Fruit fly (Drosophila melanogaster) whole organism, embryonic: ENCODE measurements around the gene Ndfip.

ENCODE experiments used
- Atf3 ChIP-seq: fragments of 200-800 bp; sonication (Bioruptor generic); optimal IDR thresholded peaks from 3 replicates; lab custom pipeline; 2016; ENCODE audit warnings: missing biosample characterization, missing genetic modification characterization
- CG11560 ChIP-seq: fragments of 200-800 bp; sonication (Bioruptor generic); IDR thresholded peaks from 3 replicates; pipeline ENCODE4 v1.3.6; 2022; ENCODE audit warnings: missing biosample characterization, missing genetic modification characterization
- CG13894 ChIP-seq: fragments of 200-800 bp; sonication (Bioruptor generic); optimal IDR thresholded peaks from 3 replicates; lab custom pipeline; 2018; ENCODE audit warnings: missing biosample characterization, mild to moderate bottlenecking, missing genetic modification characterization, moderate library complexity
- CG15479 ChIP-seq: fragments of 200-800 bp; sonication (Bioruptor generic); optimal IDR thresholded peaks from 3 replicates; lab custom pipeline; 2019; ENCODE audit warnings: missing biosample characterization, mild to moderate bottlenecking, missing genetic modification characterization, moderate library complexity
- CG16863 ChIP-seq: fragments of 200-800 bp; sonication (Bioruptor generic); optimal IDR thresholded peaks from 3 replicates; lab custom pipeline; 2016; ENCODE audit warnings: missing biosample characterization, missing genetic modification characterization
- CG17912 ChIP-seq: fragments of 200-800 bp; sonication (Bioruptor generic); optimal IDR thresholded peaks from 2 replicates; lab custom pipeline; 2018; ENCODE audit warnings: missing biosample characterization, mild to moderate bottlenecking, missing genetic modification characterization
- CG18599 ChIP-seq: fragments of 200-800 bp; sonication (Bioruptor generic); optimal IDR thresholded peaks from 3 replicates; lab custom pipeline; 2017; ENCODE audit warnings: missing biosample characterization, missing genetic modification characterization, mild to moderate bottlenecking, moderate library complexity, missing genetic modification reagents
- CG2120 ChIP-seq: fragments of 200-800 bp; sonication (Bioruptor generic); optimal IDR thresholded peaks from 3 replicates; lab custom pipeline; 2016; ENCODE audit warnings: missing biosample characterization, missing genetic modification characterization
- CG2889 ChIP-seq: fragments of 200-800 bp; sonication (Bioruptor generic); IDR thresholded peaks from 3 replicates; pipeline ENCODE4 v1.3.6; 2022; ENCODE audit warnings: missing biosample characterization, missing genetic modification characterization
- CG33557 ChIP-seq: fragments of 200-800 bp; sonication (Bioruptor generic); optimal IDR thresholded peaks from 2 replicates; lab custom pipeline; 2019; ENCODE audit warnings: missing biosample characterization, mild to moderate bottlenecking, missing genetic modification characterization, moderate library complexity
- CG34422 ChIP-seq: fragments of 200-800 bp; sonication (Bioruptor generic); IDR thresholded peaks from 3 replicates; pipeline ENCODE4 v1.3.6; 2022; ENCODE audit warnings: missing biosample characterization, missing genetic modification characterization
- CG3726 ChIP-seq: fragments of 200-800 bp; sonication (Bioruptor generic); IDR thresholded peaks from 3 replicates; pipeline ENCODE4, ENCODE4 v1.3.6; 2022; ENCODE audit warnings: missing biosample characterization, missing genetic modification characterization
- CG3847 ChIP-seq: fragments of 200-800 bp; sonication (Bioruptor generic); IDR thresholded peaks from 2 replicates; pipeline ENCODE4 v1.3.6; 2022; ENCODE audit warnings: missing biosample characterization, missing genetic modification characterization
- CG4404 ChIP-seq: fragments of 200-800 bp; sonication (Bioruptor generic); IDR thresholded peaks from 2 replicates; pipeline ENCODE4 v1.3.6; 2022; ENCODE audit warnings: missing biosample characterization, missing genetic modification characterization
- CG4854 ChIP-seq: fragments of 200-800 bp; sonication (Bioruptor generic); optimal IDR thresholded peaks from 2 replicates; lab custom pipeline; 2016; ENCODE audit warnings: missing biosample characterization, missing genetic modification characterization, inconsistent platforms
- CG5245 ChIP-seq: fragments of 200-800 bp; sonication (Bioruptor generic); optimal IDR thresholded peaks from 3 replicates; lab custom pipeline; 2016; ENCODE audit warnings: missing biosample characterization, missing genetic modification characterization
- CG7372 ChIP-seq: fragments of 200-800 bp; sonication (Bioruptor generic); IDR thresholded peaks from 2 replicates; pipeline ENCODE4 v1.3.6; 2022; ENCODE audit warnings: missing biosample characterization, missing genetic modification characterization
- CG7556 ChIP-seq: fragments of 200-800 bp; sonication (Bioruptor generic); optimal IDR thresholded peaks from 2 replicates; lab custom pipeline; 2017; ENCODE audit warnings: missing biosample characterization, mild to moderate bottlenecking, missing genetic modification characterization
- CG7839 ChIP-seq: fragments of 200-800 bp; sonication (Bioruptor generic); optimal IDR thresholded peaks from 3 replicates; lab custom pipeline; 2018; ENCODE audit warnings: missing biosample characterization, mild to moderate bottlenecking, missing genetic modification characterization, moderate library complexity
- CG7963 ChIP-seq: fragments of 200-800 bp; sonication (Bioruptor generic); IDR thresholded peaks from 3 replicates; pipeline ENCODE4 v1.3.6; 2022; ENCODE audit warnings: missing biosample characterization, missing genetic modification characterization; ENCODE audit not compliant: partially characterized antibody
- CG9727 ChIP-seq: fragments of 200-800 bp; sonication (Bioruptor generic); optimal IDR thresholded peaks from 3 replicates; lab custom pipeline; 2017; ENCODE audit warnings: missing biosample characterization, mild to moderate bottlenecking, missing genetic modification characterization
- CrebB ChIP-seq: fragments of 200-800 bp; sonication (Bioruptor generic); optimal IDR thresholded peaks from 3 replicates; lab custom pipeline; 2018; ENCODE audit warnings: missing biosample characterization, mild to moderate bottlenecking, missing genetic modification characterization
- Dad ChIP-seq: fragments of 200-800 bp; sonication (Bioruptor generic); optimal IDR thresholded peaks from 3 replicates; lab custom pipeline; 2016; ENCODE audit warnings: missing biosample characterization, missing genetic modification characterization
- Deaf1 ChIP-seq: fragments of 200-800 bp; optimal IDR thresholded peaks from 3 replicates; lab custom pipeline; 2019; ENCODE audit warnings: missing biosample characterization, mild to moderate bottlenecking, missing genetic modification characterization, moderate library complexity
- ERR ChIP-seq: fragments of 200-800 bp; sonication (Bioruptor generic); optimal IDR thresholded peaks from 2 replicates; lab custom pipeline; 2016; ENCODE audit warnings: missing biosample characterization, missing genetic modification characterization
- HLH54F ChIP-seq: fragments of 200-800 bp; sonication (Bioruptor generic); optimal IDR thresholded peaks from 3 replicates; lab custom pipeline; 2016; ENCODE audit warnings: missing biosample characterization, missing genetic modification characterization
- Myb ChIP-seq: fragments of 200-800 bp; sonication (Bioruptor generic); optimal IDR thresholded peaks from 2 replicates; lab custom pipeline; 2016; ENCODE audit warnings: missing biosample characterization, missing genetic modification characterization
- Oli ChIP-seq: fragments of 200-800 bp; sonication (Bioruptor generic); optimal IDR thresholded peaks from 2 replicates; lab custom pipeline; 2018; ENCODE audit warnings: missing biosample characterization, mild to moderate bottlenecking, missing genetic modification characterization, moderate library complexity
- Opbp ChIP-seq: fragments of 200-800 bp; sonication (Bioruptor generic); IDR thresholded peaks from 3 replicates; pipeline ENCODE4 v1.3.6; 2022; ENCODE audit warnings: missing biosample characterization, missing genetic modification characterization; ENCODE audit not compliant: partially characterized antibody
- Ssrp ChIP-seq: fragments of 200-800 bp; sonication (Bioruptor generic); optimal IDR thresholded peaks from 2 replicates; lab custom pipeline; 2018; ENCODE audit warnings: missing biosample characterization, mild to moderate bottlenecking, missing genetic modification characterization, moderate library complexity
- Stat92E ChIP-seq, 3 experiments: fragments of >200 bp in 2 of 3; fragments of 200-800 bp in 1 of 3; sonication (Bioruptor generic) in 1 of 3; optimal IDR thresholded peaks; 2 replicates each; lab custom pipeline; 2017 to 2019; ENCODE audit warnings: missing biosample characterization in 3 of 3, missing genetic modification characterization in 3 of 3, mild to moderate bottlenecking in 1 of 3, moderate library complexity in 1 of 3
- Vsx1 ChIP-seq: fragments of 200-800 bp; sonication (Bioruptor generic); optimal IDR thresholded peaks from 2 replicates; lab custom pipeline; 2017; ENCODE audit warnings: missing biosample characterization, mild to moderate bottlenecking, missing genetic modification characterization, missing genetic modification reagents
- croc ChIP-seq: fragments of 200-800 bp; sonication (Bioruptor generic); conservative IDR thresholded peaks from 3 replicates; pipeline ENCODE4 v1.3.6; 2022; ENCODE audit warnings: missing biosample characterization, missing genetic modification characterization
- da ChIP-seq: fragments of 200-800 bp; sonication (Bioruptor generic); optimal IDR thresholded peaks from 2 replicates; lab custom pipeline; 2016; ENCODE audit warnings: missing biosample characterization, missing genetic modification characterization
- dati ChIP-seq: fragments of 200-800 bp; sonication (Bioruptor generic); IDR thresholded peaks from 2 replicates; pipeline ENCODE4 v1.3.6; 2022; ENCODE audit warnings: missing biosample characterization, missing genetic modification characterization
- ems ChIP-seq: fragments of 200-800 bp; sonication (Bioruptor generic); optimal IDR thresholded peaks from 3 replicates; lab custom pipeline; 2016; ENCODE audit warnings: missing biosample characterization, missing genetic modification characterization
- fd96Cb ChIP-seq: fragments of 200-800 bp; sonication (Bioruptor generic); optimal IDR thresholded peaks from 2 replicates; lab custom pipeline; 2018; ENCODE audit warnings: missing biosample characterization, mild to moderate bottlenecking, missing genetic modification characterization, moderate library complexity
- fru ChIP-seq: fragments of >200 bp; optimal IDR thresholded peaks from 2 replicates; lab custom pipeline; 2017
- gce ChIP-seq: fragments of 200-800 bp; sonication (Bioruptor generic); IDR thresholded peaks from 3 replicates; pipeline ENCODE4 v1.3.6; 2022; ENCODE audit warnings: missing biosample characterization, missing genetic modification characterization
- gro ChIP-seq: fragments of 200-800 bp; sonication (Bioruptor generic); optimal IDR thresholded peaks from 2 replicates; lab custom pipeline; 2016; ENCODE audit warnings: missing biosample characterization, missing genetic modification characterization
- gsb ChIP-seq: fragments of 200-800 bp; sonication (Bioruptor generic); IDR thresholded peaks from 2 replicates; pipeline ENCODE4 v1.3.6; 2022; ENCODE audit warnings: missing biosample characterization, missing genetic modification characterization
- jumu ChIP-seq: fragments of 200-800 bp; sonication (Bioruptor generic); optimal IDR thresholded peaks from 3 replicates; lab custom pipeline; 2016; ENCODE audit warnings: missing biosample characterization, missing genetic modification characterization
- lab ChIP-seq: fragments of 200-800 bp; sonication (Bioruptor generic); optimal IDR thresholded peaks from 3 replicates; lab custom pipeline; 2017; ENCODE audit warnings: missing biosample characterization, missing genetic modification characterization, mild to moderate bottlenecking, moderate library complexity, missing genetic modification reagents
- nmo ChIP-seq: fragments of 200-800 bp; sonication (Bioruptor generic); optimal IDR thresholded peaks from 2 replicates; lab custom pipeline; 2018; ENCODE audit warnings: missing biosample characterization, mild to moderate bottlenecking, missing genetic modification characterization, moderate library complexity
- nom ChIP-seq: fragments of 200-800 bp; sonication (Bioruptor generic); optimal IDR thresholded peaks from 2 replicates; lab custom pipeline; 2017; ENCODE audit warnings: missing biosample characterization, missing genetic modification characterization, mild to moderate bottlenecking, moderate library complexity, missing genetic modification reagents
- p53 ChIP-seq: fragments of 200-800 bp; sonication (Bioruptor generic); optimal IDR thresholded peaks from 2 replicates; lab custom pipeline; 2016; ENCODE audit warnings: missing biosample characterization, missing genetic modification characterization
- pfk ChIP-seq: fragments of 200-800 bp; sonication (Bioruptor generic); optimal IDR thresholded peaks from 2 replicates; lab custom pipeline; 2018; ENCODE audit warnings: missing biosample characterization, mild to moderate bottlenecking, missing genetic modification characterization, moderate library complexity
- sim ChIP-seq: fragments of 200-800 bp; sonication (Bioruptor generic); IDR thresholded peaks from 2 replicates; pipeline ENCODE4 v1.3.6; 2022; ENCODE audit warnings: missing biosample characterization, missing genetic modification characterization
- tgo ChIP-seq: fragments of 200-800 bp; sonication (Bioruptor generic); IDR thresholded peaks from 3 replicates; pipeline ENCODE4 v1.3.6; 2022; ENCODE audit warnings: missing biosample characterization, missing genetic modification characterization
- twi ChIP-seq: fragments of 200-800 bp; optimal IDR thresholded peaks from 2 replicates; lab custom pipeline; 2019; ENCODE audit warnings: missing biosample characterization, mild to moderate bottlenecking, missing genetic modification characterization, moderate library complexity
- wdn ChIP-seq: fragments of 200-800 bp; sonication (Bioruptor generic); IDR thresholded peaks from 2 replicates; pipeline ENCODE4 v1.3.6; 2022; ENCODE audit warnings: missing biosample characterization, missing genetic modification characterization
- zen2 ChIP-seq: fragments of 200-800 bp; sonication (Bioruptor generic); IDR thresholded peaks from 3 replicates; pipeline ENCODE4 v1.3.6; 2022; ENCODE audit warnings: missing biosample characterization, missing genetic modification characterization; ENCODE audit not compliant: partially characterized antibody

Gene Ndfip

dm6 chr3L:17644906-17645244, 9.2 kb downstream of the Ndfip start, which contains the start of gene Pep (continued):
- TF ChIP-seq Vsx1 (GFP tag; lab: Kevin White, UChicago) (peak; percentile 84), CG13894 (tag; lab: Kevin White, UChicago) (peak; percentile 67), Myb (peak; percentile 81), fd96Cb (tag; lab: Kevin White, UChicago) (no peak), twi (tag; lab: Kevin White, UChicago) (no peak), pfk (GFP tag; lab: Kevin White, UChicago) (peak; percentile 8), wdn (GFP tag; lab: Robert Waterston, UW) (0 out of 2 replicates have a peak, but pooled peaks have one; percentile 22), CG16863 (GFP tag; lab: Kevin White, UChicago) (no peak), CG11560 (tag; lab: Robert Waterston, UW) (no peak), CG3726 (no peak), ERR (GFP tag; lab: Kevin White, UChicago) (no peak), Stat92E (GFP tag; optimal IDR thresholded peaks at IDR 0.05; lab: Kevin White, UChicago) (peak in 1 of 3 experiments; percentile 69), Ssrp (tag; lab: Kevin White, UChicago) (no peak), fru (lab: Kevin White, UChicago) (no peak), gro (peak; percentile 81), gsb (no peak), Opbp (GFP tag; lab: Robert Waterston, UW) (peak; percentile 99), Oli (no peak), CG2120 (GFP tag; lab: Kevin White, UChicago) (peak; percentile 56), CG15479 (GFP tag; lab: Kevin White, UChicago) (no peak), Deaf1 (tag; lab: Kevin White, UChicago) (peak; percentile 70), tgo (no peak), CG34422 (GFP tag; lab: Robert Waterston, UW) (peak; percentile 63), Atf3 (GFP tag; lab: Kevin White, UChicago) (no peak), Dad (GFP tag; lab: Kevin White, UChicago) (peak; percentile 21), CG5245 (GFP tag; lab: Kevin White, UChicago) (no peak), lab (GFP tag; lab: Kevin White, UChicago) (no peak), CG7839 (tag; lab: Kevin White, UChicago) (no peak), ems (GFP tag; lab: Kevin White, UChicago) (peak; percentile 1), CG17912 (GFP tag; lab: Kevin White, UChicago) (no peak), zen2 (GFP tag; lab: Robert Waterston, UW) (peak; percentile 99; the same call in 2 of the 3 replicates), sim (no peak), CG7963 (GFP tag; lab: Robert Waterston, UW) (peak; percentile 98), CrebB (tag; lab: Kevin White, UChicago) (peak; percentile 38), HLH54F (GFP tag; lab: Kevin White, UChicago) (peak; percentile 27), CG7556 (no peak), CG7372 (no peak), CG9727 (GFP tag; lab: Kevin White, UChicago) (peak; percentile 29), nmo (peak; percentile 62), CG4404 (no peak), gce (GFP tag; lab: Robert Waterston, UW) (no peak), CG18599 (GFP tag; lab: Kevin White, UChicago) (no peak), dati (GFP tag; lab: Robert Waterston, UW) (no peak), CG3847 (GFP tag; lab: Robert Waterston, UW) (no peak; the same call in 1 of the 2 replicates), croc (GFP tag; lab: Robert Waterston, UW) (no peak), p53 (GFP tag; lab: Kevin White, UChicago) (no peak), jumu (GFP tag; lab: Kevin White, UChicago) (peak; percentile 64), da (GFP tag; lab: Kevin White, UChicago) (no peak), nom (GFP tag; lab: Kevin White, UChicago) (peak; percentile 57), CG2889 (GFP tag; lab: Robert Waterston, UW) (no peak), CG4854 (no peak), CG33557 (GFP tag; lab: Kevin White, UChicago) (no peak)
